Worm (Caenorhabditis elegans) whole organism, L1 larva: ENCODE data around the gene F54B3.4.
"Not testable (repeated sequence)": the region's sequence is repeated elsewhere in the genome, so short reads cannot be mapped to it uniquely, and the experiment has no call there.

Experiments
- C04F5.9 ChIP-seq: sonication (generic microtip); optimal IDR thresholded peaks from 2 replicates; lab custom pipeline; 2016; ENCODE audit warnings: missing genetic modification characterization, missing compliant biosample characterization
- C34B4.2 ChIP-seq: sonication (generic microtip); optimal IDR thresholded peaks from 2 replicates; lab custom pipeline; 2017; ENCODE audit warnings: mild to moderate bottlenecking, missing genetic modification characterization, missing compliant biosample characterization
- F16B12.6 ChIP-seq: fragments of 150-350 bp; optimal IDR thresholded peaks from 2 replicates; lab custom pipeline; 2014; ENCODE audit warnings: missing biosample characterization, missing genetic modification characterization
- aly-2 ChIP-seq: fragments of 150-350 bp; optimal IDR thresholded peaks from 2 replicates; lab custom pipeline; 2014; ENCODE audit warnings: missing biosample characterization, missing genetic modification characterization
- blmp-1 ChIP-seq: fragments of 150-350 bp; optimal IDR thresholded peaks from 2 replicates; lab custom pipeline; 2014; ENCODE audit warnings: missing biosample characterization, missing genetic modification characterization
- ceh-8 ChIP-seq: fragments of 200-800 bp; sonication (Bioruptor generic); optimal IDR thresholded peaks from 2 replicates; lab custom pipeline; 2018; ENCODE audit warnings: mild to moderate bottlenecking, missing genetic modification characterization, moderate library complexity, missing compliant biosample characterization
- ceh-82 ChIP-seq, 3 experiments: fragments of 150-350 bp in 1 of 3; sonication (generic microtip) in 2 of 3; optimal IDR thresholded peaks; 2 replicates each; lab custom pipeline; 2014 to 2017; ENCODE audit warnings: missing biosample characterization in 3 of 3, missing genetic modification characterization in 3 of 3
- ceh-88 ChIP-seq: fragments of 200-800 bp; sonication (Bioruptor generic); IDR thresholded peaks from 2 replicates; pipeline ENCODE4 v1.3.6; 2022; ENCODE audit warnings: missing genetic modification characterization, missing compliant biosample characterization
- ces-1 ChIP-seq: fragments of 150-350 bp; optimal IDR thresholded peaks from 2 replicates; lab custom pipeline; 2014; ENCODE audit warnings: missing biosample characterization, missing genetic modification reagents, missing genetic modification characterization
- dpl-1 ChIP-seq, 3 experiments: fragments of 150-350 bp in 2 of 3; sonication (generic microtip) in 1 of 3; optimal IDR thresholded peaks; 2 replicates each; lab custom pipeline; 2014 to 2017; ENCODE audit warnings: missing biosample characterization in 3 of 3, missing genetic modification characterization in 3 of 3, missing genetic modification reagents in 3 of 3
- efl-1 ChIP-seq, 4 experiments: fragments of 150-350 bp; optimal IDR thresholded peaks in 3 of 4; peaks in 1 of 4; 1 replicate in 1 of 4; 2 replicates in 3 of 4; lab custom pipeline; 2014; ENCODE audit warnings: missing biosample characterization in 2 of 4, missing genetic modification characterization in 2 of 4, missing genetic modification reagents in 2 of 4
- efl-3 ChIP-seq: fragments of 200-800 bp; sonication (Bioruptor generic); optimal IDR thresholded peaks from 2 replicates; lab custom pipeline; 2018; ENCODE audit warnings: mild to moderate bottlenecking, missing genetic modification characterization, missing compliant biosample characterization
- egl-27 ChIP-seq, 2 experiments: fragments of 150-350 bp in 1 of 2; sonication (generic microtip); optimal IDR thresholded peaks; 3 replicates each; lab custom pipeline; 2017 to 2018; ENCODE audit warnings: missing biosample characterization in 2 of 2, missing genetic modification characterization in 2 of 2, missing genetic modification reagents in 2 of 2
- elt-2 ChIP-seq: sonication (generic microtip); optimal IDR thresholded peaks from 2 replicates; lab custom pipeline; 2016; ENCODE audit warnings: missing genetic modification characterization, mild to moderate bottlenecking, inconsistent platforms, missing compliant biosample characterization, missing genetic modification reagents
- ets-5 ChIP-seq: fragments of 200-800 bp; sonication (Bioruptor generic); IDR thresholded peaks from 2 replicates; pipeline ENCODE4 v1.3.6; 2022; ENCODE audit warnings: missing genetic modification characterization, missing compliant biosample characterization
- fkh-10 ChIP-seq: sonication (generic microtip); optimal IDR thresholded peaks from 2 replicates; lab custom pipeline; 2017; ENCODE audit warnings: missing biosample characterization, missing genetic modification reagents, missing genetic modification characterization
- fkh-8 ChIP-seq: sonication (generic microtip); optimal IDR thresholded peaks from 2 replicates; lab custom pipeline; 2016; ENCODE audit warnings: mild to moderate bottlenecking, missing genetic modification characterization, missing compliant biosample characterization
- grh-1 ChIP-seq: fragments of 200-800 bp; sonication (Bioruptor generic); IDR thresholded peaks from 2 replicates; pipeline ENCODE4 v1.3.6; 2022; ENCODE audit warnings: missing genetic modification reagents, missing genetic modification characterization, missing compliant biosample characterization
- hlh-4 ChIP-seq: sonication (generic microtip); optimal IDR thresholded peaks from 2 replicates; lab custom pipeline; 2016; ENCODE audit warnings: mild to moderate bottlenecking, missing genetic modification characterization, missing compliant biosample characterization
- irx-1 ChIP-seq: sonication (generic microtip); optimal IDR thresholded peaks from 2 replicates; lab custom pipeline; 2016; ENCODE audit warnings: missing genetic modification characterization, missing compliant biosample characterization
- isw-1 ChIP-seq: fragments of 200-800 bp; sonication (Bioruptor generic); IDR thresholded peaks from 2 replicates; pipeline ENCODE4 v1.3.6; 2022; ENCODE audit warnings: missing genetic modification characterization, missing compliant biosample characterization
- jun-1 ChIP-seq: fragments of 150-350 bp; optimal IDR thresholded peaks from 2 replicates; lab custom pipeline; 2014; ENCODE audit warnings: missing biosample characterization, missing genetic modification reagents, missing genetic modification characterization
- lin-13 ChIP-seq: fragments of 150-350 bp; optimal IDR thresholded peaks from 2 replicates; lab custom pipeline; 2014; ENCODE audit warnings: missing biosample characterization, missing genetic modification reagents, missing genetic modification characterization
- lin-39 ChIP-seq: fragments of 150-350 bp; optimal IDR thresholded peaks from 2 replicates; lab custom pipeline; 2014; ENCODE audit warnings: missing biosample characterization, missing genetic modification reagents, missing genetic modification characterization
- mef-2 ChIP-seq: fragments of 150-350 bp; optimal IDR thresholded peaks from 2 replicates; lab custom pipeline; 2014; ENCODE audit warnings: missing biosample characterization, missing genetic modification characterization
- mep-1 ChIP-seq: fragments of 150-350 bp; optimal IDR thresholded peaks from 2 replicates; lab custom pipeline; 2014; ENCODE audit warnings: missing biosample characterization, missing genetic modification characterization
- nhr-11 ChIP-seq: fragments of 150-350 bp; optimal IDR thresholded peaks from 2 replicates; lab custom pipeline; 2014; ENCODE audit warnings: missing biosample characterization, missing genetic modification characterization
- nhr-12 ChIP-seq: sonication (generic microtip); optimal IDR thresholded peaks from 2 replicates; lab custom pipeline; 2017; ENCODE audit warnings: missing biosample characterization, missing genetic modification characterization
- nhr-20 ChIP-seq: sonication (generic microtip); optimal IDR thresholded peaks from 2 replicates; lab custom pipeline; 2016; ENCODE audit warnings: mild to moderate bottlenecking, missing genetic modification characterization, missing compliant biosample characterization
- nhr-47 ChIP-seq: sonication (generic microtip); optimal IDR thresholded peaks from 2 replicates; lab custom pipeline; 2016; ENCODE audit warnings: mild to moderate bottlenecking, missing genetic modification characterization, moderate library complexity, missing compliant biosample characterization
- nhr-71 ChIP-seq: sonication (generic microtip); optimal IDR thresholded peaks from 2 replicates; lab custom pipeline; 2016; ENCODE audit warnings: mild to moderate bottlenecking, missing genetic modification characterization, moderate library complexity, missing compliant biosample characterization
- nhr-77 ChIP-seq: fragments of 150-350 bp; optimal IDR thresholded peaks from 2 replicates; lab custom pipeline; 2014; ENCODE audit warnings: missing biosample characterization, missing genetic modification characterization
- nhr-84 ChIP-seq: sonication (generic microtip); optimal IDR thresholded peaks from 2 replicates; lab custom pipeline; 2017; ENCODE audit warnings: missing biosample characterization, missing genetic modification characterization
- nhr-85 ChIP-seq: sonication (generic microtip); peaks from one replicate; lab custom pipeline; 2016; ENCODE audit warnings: missing genetic modification characterization, inconsistent platforms, missing compliant biosample characterization
- pax-3 ChIP-seq: fragments of 200-800 bp; sonication (Bioruptor generic); optimal IDR thresholded peaks from 2 replicates; lab custom pipeline; 2018; ENCODE audit warnings: mild to moderate bottlenecking, missing genetic modification characterization, moderate library complexity, missing compliant biosample characterization
- pqm-1 ChIP-seq: sonication (generic microtip); optimal IDR thresholded peaks from 3 replicates; lab custom pipeline; 2017; ENCODE audit warnings: missing biosample characterization, missing genetic modification characterization
- rnt-1 ChIP-seq: sonication (generic microtip); optimal IDR thresholded peaks from 2 replicates; lab custom pipeline; 2016; ENCODE audit warnings: mild to moderate bottlenecking, missing genetic modification characterization, moderate library complexity, missing compliant biosample characterization
- skn-1 ChIP-seq: fragments of 150-350 bp; optimal IDR thresholded peaks from 2 replicates; lab custom pipeline; 2014; ENCODE audit warnings: missing biosample characterization, missing genetic modification characterization
- snu-23 ChIP-seq: sonication (generic microtip); optimal IDR thresholded peaks from 2 replicates; lab custom pipeline; 2016; ENCODE audit warnings: missing genetic modification characterization, missing compliant biosample characterization
- sox-4 ChIP-seq: sonication (generic microtip); optimal IDR thresholded peaks from 2 replicates; lab custom pipeline; 2016; ENCODE audit warnings: missing genetic modification characterization, missing compliant biosample characterization
- sptf-1 ChIP-seq: fragments of 150-350 bp; optimal IDR thresholded peaks from 2 replicates; lab custom pipeline; 2014; ENCODE audit warnings: missing biosample characterization, missing genetic modification characterization
- swsn-7 ChIP-seq: sonication (generic microtip); optimal IDR thresholded peaks from 2 replicates; lab custom pipeline; 2016; ENCODE audit warnings: missing genetic modification characterization, missing compliant biosample characterization
- tbx-2 ChIP-seq: sonication (generic microtip); optimal IDR thresholded peaks from 2 replicates; lab custom pipeline; 2016; ENCODE audit warnings: missing genetic modification characterization, missing compliant biosample characterization
- tlp-1 ChIP-seq: fragments of 150-350 bp; optimal IDR thresholded peaks from 2 replicates; lab custom pipeline; 2014; ENCODE audit warnings: missing biosample characterization, missing genetic modification characterization
- unc-130 ChIP-seq: fragments of 150-350 bp; optimal IDR thresholded peaks from 2 replicates; lab custom pipeline; 2017; ENCODE audit warnings: missing biosample characterization, missing genetic modification characterization, inconsistent platforms
- unc-62 ChIP-seq: fragments of 150-350 bp; optimal IDR thresholded peaks from 2 replicates; lab custom pipeline; 2014; ENCODE audit warnings: missing biosample characterization, missing genetic modification reagents, missing genetic modification characterization
- unc-86 ChIP-seq: sonication (generic microtip); optimal IDR thresholded peaks from 2 replicates; lab custom pipeline; 2016; ENCODE audit warnings: missing genetic modification characterization, missing compliant biosample characterization
- unc-98 ChIP-seq: fragments of 200-800 bp; sonication (Bioruptor generic); IDR thresholded peaks from 2 replicates; pipeline ENCODE4 v1.3.6; 2022; ENCODE audit warnings: missing genetic modification characterization, missing compliant biosample characterization
- vab-15 ChIP-seq: sonication (generic microtip); optimal IDR thresholded peaks from 2 replicates; lab custom pipeline; 2017; ENCODE audit warnings: missing genotype, mild to moderate bottlenecking, missing genetic modification characterization, missing compliant biosample characterization
- zag-1 ChIP-seq: fragments of 150-350 bp; optimal IDR thresholded peaks from 2 replicates; lab custom pipeline; 2014; ENCODE audit warnings: missing biosample characterization, missing genetic modification characterization
- ztf-11 ChIP-seq, 2 experiments: sonication (generic microtip); optimal IDR thresholded peaks; 2 replicates each; lab custom pipeline; 2016 to 2017; ENCODE audit warnings: missing genetic modification characterization in 2 of 2, missing biosample characterization in 1 of 2, missing compliant biosample characterization in 1 of 2

Gene F54B3.4

DNA sequence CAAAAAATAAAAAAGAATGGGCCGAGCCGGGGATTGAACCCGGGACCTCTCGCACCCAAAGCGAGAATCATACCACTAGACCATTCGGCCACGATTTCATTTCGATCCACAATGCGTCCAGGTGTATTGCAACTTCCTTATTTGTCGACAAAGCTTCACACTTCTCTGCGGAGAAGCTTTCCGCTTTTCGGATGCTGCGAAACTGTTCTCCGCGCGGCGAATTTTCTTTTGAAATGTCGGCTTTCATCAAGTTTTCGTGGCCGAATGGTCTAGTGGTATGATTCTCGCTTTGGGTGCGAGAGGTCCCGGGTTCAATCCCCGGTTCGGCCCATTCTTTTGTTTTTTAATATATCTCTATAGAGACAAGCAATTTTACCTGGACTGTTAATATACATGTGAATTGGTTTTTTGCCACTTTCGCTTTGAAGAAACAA, 31.2 kb upstream of the F54B3.4 start:
- TF ChIP-seq nhr-85 (tag; lab: Kevin White, UChicago) (peak; percentile 1), efl-1 (GFP tag; optimal IDR thresholded peaks at IDR 0.05 in 1 of 2; lab: Kevin White, UChicago) (peak in 1 of 2 experiments; percentile 8)
- not testable (repeated sequence) for TF ChIP-seq efl-1 (optimal IDR thresholded peaks at IDR 0.05; lab: Kevin White, UChicago)

DNA sequence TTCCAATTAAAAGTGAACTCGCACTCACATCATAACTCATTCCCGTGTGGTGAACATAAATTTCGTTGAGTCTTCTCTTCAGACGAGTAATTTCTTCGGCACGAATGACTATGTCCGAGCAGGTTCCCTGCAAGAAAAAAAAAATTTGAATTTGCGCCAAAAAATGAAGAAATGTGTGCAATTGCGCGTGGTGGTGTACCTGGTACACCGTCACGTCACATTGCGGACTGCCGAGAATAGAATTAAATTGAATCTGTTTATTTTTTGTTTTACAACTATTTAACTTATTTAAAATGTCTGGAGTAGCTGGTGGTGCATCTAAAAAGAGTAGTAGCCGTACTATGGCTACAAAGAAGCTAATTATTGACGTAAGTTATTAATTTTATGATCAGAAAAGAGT, 30.0 kb upstream of the F54B3.4 start, which contains the start of gene mdt-22:
Gene mdt-22 (plus strand): TSS at position 263 of the 400 bp plus-strand sequence.
- no peak for TF ChIP-seq ces-1
- TF ChIP-seq isw-1 (GFP tag; lab: Robert Waterston, UW), result peak; percentile 78
- no peak for TF ChIP-seq elt-2 (tag; lab: Kevin White, UChicago)
- peak; percentile 79 to 88 (median 87) for TF ChIP-seq ceh-82 (tag; optimal IDR thresholded peaks at IDR 0.05; lab: Kevin White, UChicago)
- peak; percentile 71 for TF ChIP-seq unc-86 (tag; lab: Kevin White, UChicago)
- TF ChIP-seq tlp-1 (tag; lab: Kevin White, UChicago), result no peak
- TF ChIP-seq sptf-1, result no peak
- no peak for TF ChIP-seq ceh-88 (GFP tag; lab: Robert Waterston, UW)
- TF ChIP-seq egl-27 (tag; optimal IDR thresholded peaks at IDR 0.05; lab: Kevin White, UChicago), result no peak
- peak; percentile 45 for TF ChIP-seq unc-130 (tag; lab: Kevin White, UChicago)
- peak; percentile 25 for TF ChIP-seq mef-2
- TF ChIP-seq efl-3 (GFP tag; lab: Kevin White, UChicago), result peak; percentile 21
- TF ChIP-seq fkh-10 (GFP tag; lab: Kevin White, UChicago), result peak; percentile 63
- no peak for TF ChIP-seq unc-62
- peak; percentile 43; the same call in 1 of the 2 replicates for TF ChIP-seq unc-98
- peak; percentile 52 for TF ChIP-seq blmp-1 (tag; lab: Kevin White, UChicago)
- peak; percentile 72 for TF ChIP-seq skn-1 (tag; lab: Kevin White, UChicago)
- peak; percentile 55 for TF ChIP-seq sox-4 (tag; lab: Kevin White, UChicago)
- TF ChIP-seq ztf-11 (tag; optimal IDR thresholded peaks at IDR 0.05; lab: Kevin White, UChicago), result peak in 1 of 2 experiments; percentile 71
- peak; percentile 91 for TF ChIP-seq mep-1 (tag; lab: Kevin White, UChicago)
- peak; percentile 84 for TF ChIP-seq snu-23 (GFP tag; lab: Kevin White, UChicago)
- TF ChIP-seq jun-1 (tag; lab: Kevin White, UChicago), result peak; percentile 55
- peak; percentile 41; the same call in 1 of the 2 replicates for TF ChIP-seq grh-1 (GFP tag; lab: Robert Waterston, UW)
- TF ChIP-seq lin-13, result peak; percentile 80
- TF ChIP-seq dpl-1 (GFP tag; optimal IDR thresholded peaks at IDR 0.05; lab: Kevin White, UChicago), result peak; percentile 97 to 98 (median 97)
- TF ChIP-seq C34B4.2 (tag; lab: Kevin White, UChicago), result no peak
- TF ChIP-seq rnt-1 (tag; lab: Kevin White, UChicago), result peak; percentile 89
- peak; percentile 82 for TF ChIP-seq nhr-85 (tag; lab: Kevin White, UChicago)
- peak; percentile 35 for TF ChIP-seq ceh-8 (GFP tag; lab: Kevin White, UChicago)
- TF ChIP-seq zag-1 (tag; lab: Kevin White, UChicago), result no peak
- peak; percentile 45 for TF ChIP-seq lin-39 (tag; lab: Kevin White, UChicago)
- TF ChIP-seq irx-1, result peak; percentile 60
- no peak for TF ChIP-seq ets-5
- TF ChIP-seq nhr-20 (tag; lab: Kevin White, UChicago), result peak; percentile 77
- peak; percentile 68 for TF ChIP-seq vab-15 (tag; lab: Kevin White, UChicago)
- TF ChIP-seq nhr-84 (tag; lab: Kevin White, UChicago), result no peak
- TF ChIP-seq aly-2, result peak; percentile 64
- no peak for TF ChIP-seq nhr-11
- peak; percentile 83 for TF ChIP-seq nhr-71
- peak; percentile 99 for TF ChIP-seq F16B12.6 (tag; lab: Kevin White, UChicago)
- TF ChIP-seq pax-3 (tag; lab: Kevin White, UChicago), result peak; percentile 74
- TF ChIP-seq fkh-8 (tag; lab: Kevin White, UChicago), result peak; percentile 73
- TF ChIP-seq nhr-77, result peak; percentile 68
- TF ChIP-seq hlh-4, result no peak
- TF ChIP-seq nhr-47 (tag; lab: Kevin White, UChicago), result peak; percentile 87
- TF ChIP-seq swsn-7 (tag; lab: Kevin White, UChicago), result peak; percentile 80
- TF ChIP-seq nhr-12 (tag; lab: Kevin White, UChicago), result no peak
- peak; percentile 80 for TF ChIP-seq tbx-2 (tag; lab: Kevin White, UChicago)
- TF ChIP-seq C04F5.9 (tag; lab: Kevin White, UChicago), result peak; percentile 52
- TF ChIP-seq pqm-1, result no peak
- TF ChIP-seq efl-1 (optimal IDR thresholded peaks at IDR 0.05; lab: Kevin White, UChicago), result peak; percentile 87 to 97
- peak; percentile 97 to 99 for TF ChIP-seq efl-1 (GFP tag; optimal IDR thresholded peaks at IDR 0.05 in 1 of 2; lab: Kevin White, UChicago)
